Worm (Caenorhabditis elegans): ENCODE data around the gene ver-3.

Gene ver-3

ce11 chrX:10956972-10957678, 35.2 kb upstream of the ver-3 start:
- TF ChIP-seq dox-1 (GFP tag; IDR thresholded peaks at IDR 0.05) = no peak
- no peak for TF ChIP-seq hrde-1 (tag; optimal IDR thresholded peaks at IDR 0.05; ENCODE audit: borderline replicate concordance)
- peak; percentile 84 for TF ChIP-seq nhr-80 (tag; optimal IDR thresholded peaks at IDR 0.05)
- TF ChIP-seq lin-54 (GFP tag; optimal IDR thresholded peaks at IDR 0.05) = no peak

- TF ChIP-seq nhr-27 (tag; optimal IDR thresholded peaks at IDR 0.05) = no peak
- no peak for TF ChIP-seq akir-1 (GFP tag; optimal IDR thresholded peaks at IDR 0.05)
- TF ChIP-seq F10E7.11 (tag; optimal IDR thresholded peaks at IDR 0.05) = no peak
- no peak for TF ChIP-seq hlh-12 (tag; optimal IDR thresholded peaks at IDR 0.05)
- TF ChIP-seq snpc-1.1 (tag; optimal IDR thresholded peaks at IDR 0.05; ENCODE audit: insufficient read depth) = no peak
- no peak for TF ChIP-seq Y53F4B.3 (GFP tag; IDR thresholded peaks at IDR 0.05)
- no peak for TF ChIP-seq mes-4 (tag; optimal IDR thresholded peaks at IDR 0.05)
- no peak for TF ChIP-seq unc-130 (GFP tag; optimal IDR thresholded peaks at IDR 0.05)
- no peak for TF ChIP-seq nhr-120 (GFP tag; IDR thresholded peaks at IDR 0.05)
Measured at ce11 chrX:10958427-10958826, 33.9 kb upstream of the ver-3 start, which contains the start of gene nlp-19. Gene nlp-19 (plus strand): TSS chrX:10958727.

- no peak for TF ChIP-seq Y53G8AR.9 (GFP tag; conservative IDR thresholded peaks at IDR 0.05)
- TF ChIP-seq ekl-4 (GFP tag; IDR thresholded peaks at IDR 0.05) = no peak
- no peak for TF ChIP-seq snpc-1.3 (tag; optimal IDR thresholded peaks at IDR 0.05; ENCODE audit: insufficient read depth)
- TF ChIP-seq F33H1.4 (GFP tag; IDR thresholded peaks at IDR 0.05) = no peak
- TF ChIP-seq gei-17 (GFP tag; optimal IDR thresholded peaks at IDR 0.05) = no peak
Measured at ce11 chrX:10959136-10959535, 33.1 kb upstream of the ver-3 start, which contains the start of gene K09C8.2. Gene K09C8.2 (plus strand): TSS chrX:10959436.

- no peak for TF ChIP-seq ekl-4 (GFP tag; IDR thresholded peaks at IDR 0.05)
- no peak for TF ChIP-seq D2030.7 (GFP tag; IDR thresholded peaks at IDR 0.05)
- TF ChIP-seq B0336.3 (GFP tag; IDR thresholded peaks at IDR 0.05) = no peak
- no peak for TF ChIP-seq sptf-2 (GFP tag; optimal IDR thresholded peaks at IDR 0.05)
- TF ChIP-seq aptf-2 (GFP tag; conservative IDR thresholded peaks at IDR 0.05) = no peak
- TF ChIP-seq sea-2 (GFP tag; IDR thresholded peaks at IDR 0.05) = no peak
Measured at ce11 chrX:10961724-10962123, 30.6 kb upstream of the ver-3 start.

- TF ChIP-seq nfyb-1 (GFP tag; IDR thresholded peaks at IDR 0.05) (peak; percentile 85), zfh-2 (GFP tag; conservative IDR thresholded peaks at IDR 0.05) (no peak), ceh-40 (GFP tag; IDR thresholded peaks at IDR 0.05) (peak; percentile 72; the same call in 1 of the 2 replicates), dox-1 (GFP tag; IDR thresholded peaks at IDR 0.05) (no peak; the same call in 1 of the 2 replicates), B0035.1 (tag; optimal IDR thresholded peaks at IDR 0.05) (peak; percentile 64), sptf-2 (GFP tag; optimal IDR thresholded peaks at IDR 0.05) (peak; percentile 2), unc-130 (GFP tag; optimal IDR thresholded peaks at IDR 0.05) (no peak), egl-18 (GFP tag; IDR thresholded peaks at IDR 0.05) (0 out of 2 replicates have a peak, but pooled peaks have one; percentile 63), nhr-90 (tag; optimal IDR thresholded peaks at IDR 0.05) (peak; percentile 86), mxl-1 (tag; optimal IDR thresholded peaks at IDR 0.05) (peak; percentile 68), hrde-1 (tag; optimal IDR thresholded peaks at IDR 0.05; ENCODE audit: borderline replicate concordance) (peak; percentile 73), snpc-1.3 (tag; optimal IDR thresholded peaks at IDR 0.05; ENCODE audit: insufficient read depth) (no peak), lin-26 (GFP tag; IDR thresholded peaks at IDR 0.05) (peak; percentile 95), ztf-3 (GFP tag; optimal IDR thresholded peaks at IDR 0.05) (no peak), dpl-1 (GFP tag; optimal IDR thresholded peaks at IDR 0.05) (no peak), F22D6.2 (tag; optimal IDR thresholded peaks at IDR 0.05) (no peak), him-1 (tag; optimal IDR thresholded peaks at IDR 0.05) (peak; percentile 90), let-607 (tag; optimal IDR thresholded peaks at IDR 0.05) (peak; percentile 54 to 56), madf-6 (GFP tag; IDR thresholded peaks at IDR 0.05) (no peak), ekl-4 (GFP tag; IDR thresholded peaks at IDR 0.05) (no peak), fkh-3 (tag; optimal IDR thresholded peaks at IDR 0.05) (no peak), bed-1 (GFP tag; IDR thresholded peaks at IDR 0.05) (peak; percentile 75; the same call in 1 of the 2 replicates)
Measured at ce11 chrX:10963453-10964046, 28.7 kb upstream of the ver-3 start, which contains the start of gene nas-10. Gene nas-10 (minus strand): TSS chrX:10963503.
